Worm (Caenorhabditis elegans) whole organism, midembryonic: ENCODE results near the gene ceh-89.

Experiments used
- T22C8.4 ChIP-seq: fragments of 200-800 bp; sonication (Bioruptor generic); IDR thresholded peaks from 2 replicates; pipeline ENCODE4 v1.3.6; 2022; ENCODE audit warnings: missing genetic modification characterization, missing compliant biosample characterization
- flt-1 ChIP-seq: fragments of 200-800 bp; sonication (Bioruptor generic); IDR thresholded peaks from 2 replicates; pipeline ENCODE4 v1.3.6; 2022; ENCODE audit warnings: missing genetic modification characterization, missing compliant biosample characterization
- klf-2 ChIP-seq: fragments of 200-800 bp; sonication (Bioruptor generic); conservative IDR thresholded peaks from 2 replicates; pipeline ENCODE4 v1.3.6; 2022; ENCODE audit warnings: missing genetic modification reagents, missing genetic modification characterization, missing compliant biosample characterization
- ztf-23 ChIP-seq: fragments of 200-800 bp; sonication (Bioruptor generic); IDR thresholded peaks from 2 replicates; pipeline ENCODE4 v1.3.6; 2022; ENCODE audit warnings: missing genetic modification reagents, missing genetic modification characterization, missing compliant biosample characterization

- TF ChIP-seq ztf-23 (GFP tag; lab: Robert Waterston, UW): no peak
- no peak for TF ChIP-seq flt-1 (GFP tag; lab: Robert Waterston, UW)
- TF ChIP-seq T22C8.4 (GFP tag; lab: Robert Waterston, UW): no peak
- no peak for TF ChIP-seq klf-2 (GFP tag; lab: Robert Waterston, UW)
Observed at ce11 chrX:14180151-14180550, 38.4 kb downstream of the ceh-89 start, which contains the start of gene C37E2.3.
